Fruit fly (Drosophila melanogaster): ENCODE measurements around the gene CG31775.
"Not testable (repeated sequence)": the region's sequence is repeated elsewhere in the genome, so short reads cannot be mapped to it uniquely, and the experiment has no call there.

CG31775 gene

DNA sequence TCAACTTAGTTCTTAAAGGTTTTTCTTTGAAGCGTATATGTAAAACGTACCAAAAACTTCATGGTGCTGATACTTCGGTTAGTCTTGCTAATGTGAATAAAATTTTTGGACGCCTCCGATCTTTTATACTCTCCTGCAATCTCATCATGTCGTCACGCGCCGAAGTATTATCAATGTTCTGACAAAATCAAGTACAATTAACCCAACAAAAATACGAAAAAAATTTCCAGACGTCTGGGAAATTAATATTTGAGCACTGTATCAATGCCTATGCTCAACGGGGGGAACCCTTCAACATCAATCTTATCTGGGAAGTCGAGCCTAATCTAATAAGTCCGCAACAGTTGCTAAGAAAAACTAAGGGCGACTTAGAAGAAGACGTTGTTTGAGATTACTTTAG, at the start of gene CG31775:
Gene CG31775, minus strand, starts transcription at position 101 of the 400 bp plus-strand sequence.
- TF ChIP-seq Snoo (tag; optimal IDR thresholded peaks at IDR 0.05); CG32121 (GFP tag; IDR thresholded peaks at IDR 0.05); gl (tag; optimal IDR thresholded peaks at IDR 0.05): not testable (repeated sequence)

- TF ChIP-seq CG15710 (tag; optimal IDR thresholded peaks at IDR 0.05) (no peak), CG13204 (GFP tag; optimal IDR thresholded peaks at IDR 0.05) (no peak), Snoo (tag; optimal IDR thresholded peaks at IDR 0.05) (no peak), CG9948 (tag; optimal IDR thresholded peaks at IDR 0.05) (no peak), fd96Ca (GFP tag; IDR thresholded peaks at IDR 0.05) (no peak), CG8159 (tag; optimal IDR thresholded peaks at IDR 0.05) (no peak), D1 (tag; optimal IDR thresholded peaks at IDR 0.05) (no peak), Pif1B (GFP tag; optimal IDR thresholded peaks at IDR 0.05) (no peak), rn (GFP tag; IDR thresholded peaks at IDR 0.05) (no peak), CG10348 (GFP tag; IDR thresholded peaks at IDR 0.05) (no peak)
Observed at dm6 chr2L:14784498-14784897, 46.9 kb upstream of the CG31775 start, which contains the start of gene CG18636. Gene CG18636 (minus strand): TSS chr2L:14784598.

DNA sequence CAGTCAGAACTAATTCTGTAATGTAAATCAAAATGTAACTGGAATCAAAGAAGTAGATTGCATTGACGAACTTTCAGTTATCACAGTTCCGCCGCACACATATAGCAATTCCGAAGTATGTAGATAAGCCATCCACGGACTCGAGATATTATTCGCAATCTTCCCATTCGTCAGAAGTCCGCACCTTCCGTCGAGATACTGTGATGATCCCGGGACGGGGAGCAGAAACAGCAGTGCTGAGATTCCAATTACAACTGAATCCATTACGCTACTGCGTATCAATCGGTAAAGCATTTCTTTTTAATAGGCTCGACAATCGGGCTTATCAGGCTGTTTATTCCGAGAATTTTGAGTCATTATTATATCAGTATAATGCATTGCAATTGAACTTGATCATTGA, 37.1 kb upstream of the CG31775 start, which contains the start of gene CG4650:
Gene CG4650, minus strand, starts transcription at position 269 of the 400 bp plus-strand sequence.
- TF ChIP-seq rn (GFP tag; IDR thresholded peaks at IDR 0.05) (no peak), CG8301 (tag; optimal IDR thresholded peaks at IDR 0.05) (no peak), fd96Ca (GFP tag; IDR thresholded peaks at IDR 0.05) (no peak), Snoo (tag; optimal IDR thresholded peaks at IDR 0.05) (no peak), CG4496 (GFP tag; IDR thresholded peaks at IDR 0.05) (no peak), EcR (GFP tag; optimal IDR thresholded peaks at IDR 0.05) (no peak), CG8159 (tag; optimal IDR thresholded peaks at IDR 0.05) (no peak), CG14655 (GFP tag; optimal IDR thresholded peaks at IDR 0.05) (no peak), CG15710 (tag; optimal IDR thresholded peaks at IDR 0.05) (no peak)

dm6 chr2L:14765608-14766007, 28.0 kb upstream of the CG31775 start, which contains the start of gene CG4701:
Gene CG4701 (plus strand): TSS chr2L:14765908.
- no peak for TF ChIP-seq Pif1B (GFP tag; optimal IDR thresholded peaks at IDR 0.05)
- no peak for TF ChIP-seq CG13204 (GFP tag; optimal IDR thresholded peaks at IDR 0.05)
- no peak for TF ChIP-seq CG17806 (tag; optimal IDR thresholded peaks at IDR 0.05)
- TF ChIP-seq CG9948 (tag; optimal IDR thresholded peaks at IDR 0.05): no peak
- no peak for TF ChIP-seq rn (GFP tag; IDR thresholded peaks at IDR 0.05)
- no peak for TF ChIP-seq Pif1A (GFP tag; optimal IDR thresholded peaks at IDR 0.05)
- no peak for TF ChIP-seq CG14655 (GFP tag; optimal IDR thresholded peaks at IDR 0.05)
- no peak for TF ChIP-seq CG12605 (GFP tag; IDR thresholded peaks at IDR 0.05)
- TF ChIP-seq fd96Ca (GFP tag; IDR thresholded peaks at IDR 0.05): no peak
- TF ChIP-seq CG34367 (tag; optimal IDR thresholded peaks at IDR 0.05): no peak
- no peak for TF ChIP-seq CG10348 (GFP tag; IDR thresholded peaks at IDR 0.05)
- TF ChIP-seq CG8301 (tag; optimal IDR thresholded peaks at IDR 0.05): no peak
- no peak for TF ChIP-seq EcR (GFP tag; optimal IDR thresholded peaks at IDR 0.05)
- TF ChIP-seq Snoo (tag; optimal IDR thresholded peaks at IDR 0.05): no peak
- no peak for TF ChIP-seq CG8159 (tag; optimal IDR thresholded peaks at IDR 0.05)
- no peak for TF ChIP-seq CG32121 (GFP tag; IDR thresholded peaks at IDR 0.05)
- TF ChIP-seq CG4496 (GFP tag; IDR thresholded peaks at IDR 0.05): no peak
- no peak for TF ChIP-seq D1 (tag; optimal IDR thresholded peaks at IDR 0.05)
- TF ChIP-seq CG15710 (tag; optimal IDR thresholded peaks at IDR 0.05): no peak
- no peak for TF ChIP-seq Ets98B (GFP tag; IDR thresholded peaks at IDR 0.05)

dm6 chr2L:14762465-14762864, 24.9 kb upstream of the CG31775 start, which contains the start of gene CSN1a:
Gene CSN1a (plus strand): TSS chr2L:14762765.
- TF ChIP-seq CG17806 (tag; optimal IDR thresholded peaks at IDR 0.05) (no peak), CG8159 (tag; optimal IDR thresholded peaks at IDR 0.05) (no peak), CG4496 (GFP tag; IDR thresholded peaks at IDR 0.05) (no peak), CG9948 (tag; optimal IDR thresholded peaks at IDR 0.05) (no peak), Ets98B (GFP tag; IDR thresholded peaks at IDR 0.05) (no peak), Pif1A (GFP tag; optimal IDR thresholded peaks at IDR 0.05) (no peak), CG32121 (GFP tag; IDR thresholded peaks at IDR 0.05) (no peak), CG10348 (GFP tag; IDR thresholded peaks at IDR 0.05) (no peak), CG14655 (GFP tag; optimal IDR thresholded peaks at IDR 0.05) (no peak), fd96Ca (GFP tag; IDR thresholded peaks at IDR 0.05) (no peak)

dm6 chr2L:14760467-14760866, 22.9 kb upstream of the CG31775 start, which contains the start of gene CG4691:
Gene CG4691 (plus strand): TSS chr2L:14760767.
- no peak for TF ChIP-seq Pif1B (GFP tag; optimal IDR thresholded peaks at IDR 0.05)
- no peak for TF ChIP-seq CG9948 (tag; optimal IDR thresholded peaks at IDR 0.05)
- TF ChIP-seq D1 (tag; optimal IDR thresholded peaks at IDR 0.05): no peak
- TF ChIP-seq gl (tag; optimal IDR thresholded peaks at IDR 0.05): no peak
- TF ChIP-seq CG8301 (tag; optimal IDR thresholded peaks at IDR 0.05): no peak
- TF ChIP-seq EcR (GFP tag; optimal IDR thresholded peaks at IDR 0.05): no peak
- TF ChIP-seq CG32121 (GFP tag; IDR thresholded peaks at IDR 0.05): no peak
- no peak for TF ChIP-seq CG15710 (tag; optimal IDR thresholded peaks at IDR 0.05)
- no peak for TF ChIP-seq CG10348 (GFP tag; IDR thresholded peaks at IDR 0.05)
- no peak for TF ChIP-seq Ets98B (GFP tag; IDR thresholded peaks at IDR 0.05)
- TF ChIP-seq CG34367 (tag; optimal IDR thresholded peaks at IDR 0.05): no peak
- TF ChIP-seq CG8159 (tag; optimal IDR thresholded peaks at IDR 0.05): no peak
- no peak for TF ChIP-seq rn (GFP tag; IDR thresholded peaks at IDR 0.05)
- no peak for TF ChIP-seq fd96Ca (GFP tag; IDR thresholded peaks at IDR 0.05)
- no peak for TF ChIP-seq CG14655 (GFP tag; optimal IDR thresholded peaks at IDR 0.05)
- TF ChIP-seq CG12605 (GFP tag; IDR thresholded peaks at IDR 0.05): no peak
- no peak for TF ChIP-seq Snoo (tag; optimal IDR thresholded peaks at IDR 0.05)
- TF ChIP-seq Pif1A (GFP tag; optimal IDR thresholded peaks at IDR 0.05): no peak
- TF ChIP-seq CG17806 (tag; optimal IDR thresholded peaks at IDR 0.05): no peak
- no peak for TF ChIP-seq CG13204 (GFP tag; optimal IDR thresholded peaks at IDR 0.05)

Measured in whole organism, pupa.